Fruit fly (Drosophila melanogaster): ENCODE data around the gene kmr.

The kmr gene

dm6 chr3R:13793105-13793978 lies 78.3 kb downstream of the kmr start (continued):
- TF ChIP-seq Awh (GFP tag; IDR thresholded peaks at IDR 0.05) = no peak
- no peak for TF ChIP-seq CG13296 (GFP tag; optimal IDR thresholded peaks at IDR 0.05)
- TF ChIP-seq CG10267 (tag; optimal IDR thresholded peaks at IDR 0.05) = no peak
- no peak for TF ChIP-seq lbe (GFP tag; optimal IDR thresholded peaks at IDR 0.05)
- peak; percentile 25 for TF ChIP-seq CG5180 (GFP tag; optimal IDR thresholded peaks at IDR 0.05)
- no peak for TF ChIP-seq CG2120 (GFP tag; optimal IDR thresholded peaks at IDR 0.05)
- TF ChIP-seq CG1233 (GFP tag; optimal IDR thresholded peaks at IDR 0.05) = no peak
- TF ChIP-seq CG8290 (GFP tag; optimal IDR thresholded peaks at IDR 0.05) = no peak
- TF ChIP-seq CG8290 (tag; optimal IDR thresholded peaks at IDR 0.05) = no peak
- TF ChIP-seq crol (GFP tag; IDR thresholded peaks at IDR 0.05) = peak; percentile 6; the same call in 1 of the 2 replicates
- no peak for TF ChIP-seq Xbp1 (GFP tag; optimal IDR thresholded peaks at IDR 0.05)
- peak; percentile 1 for TF ChIP-seq CG4424 (GFP tag; optimal IDR thresholded peaks at IDR 0.05)
- TF ChIP-seq Oli (tag; optimal IDR thresholded peaks at IDR 0.05) = peak; percentile 26
- no peak for TF ChIP-seq trh (GFP tag; optimal IDR thresholded peaks at IDR 0.05)
- no peak for TF ChIP-seq eve (GFP tag; optimal IDR thresholded peaks at IDR 0.05)
- TF ChIP-seq CG9817 (tag; optimal IDR thresholded peaks at IDR 0.05) = no peak
- no peak for TF ChIP-seq vfl (GFP tag; optimal IDR thresholded peaks at IDR 0.05)
- TF ChIP-seq CG10431 (GFP tag; optimal IDR thresholded peaks at IDR 0.05) = no peak
- no peak for TF ChIP-seq sqz (GFP tag; optimal IDR thresholded peaks at IDR 0.05)
- peak; percentile 57; the same call in 1 of the 2 replicates for TF ChIP-seq vvl (GFP tag; IDR thresholded peaks at IDR 0.05)
- no peak for TF ChIP-seq CG31388 (GFP tag; optimal IDR thresholded peaks at IDR 0.05)
- peak; percentile 67 for TF ChIP-seq CG2712 (tag; optimal IDR thresholded peaks at IDR 0.05)
- TF ChIP-seq CG6254 (GFP tag; optimal IDR thresholded peaks at IDR 0.05) = peak; percentile 10
- TF ChIP-seq ewg (GFP tag; optimal IDR thresholded peaks at IDR 0.05) = peak; percentile 17
- TF ChIP-seq CG11695 (GFP tag; IDR thresholded peaks at IDR 0.05) = no peak
- no peak for TF ChIP-seq pho (GFP tag; optimal IDR thresholded peaks at IDR 0.05)
- TF ChIP-seq ham (GFP tag; IDR thresholded peaks at IDR 0.05) = no peak
- TF ChIP-seq sr (GFP tag; IDR thresholded peaks at IDR 0.05) = no peak
- TF ChIP-seq CG17359 (tag; optimal IDR thresholded peaks at IDR 0.05) = peak; percentile 48
- peak; percentile 35 for TF ChIP-seq CG11504 (tag; optimal IDR thresholded peaks at IDR 0.05)
- no peak for TF ChIP-seq CG32532 (GFP tag; IDR thresholded peaks at IDR 0.05)
- TF ChIP-seq Dad (GFP tag; optimal IDR thresholded peaks at IDR 0.05) = no peak
- 0 out of 3 replicates have a peak, but pooled peaks have one; percentile 16 for TF ChIP-seq dysf (GFP tag; IDR thresholded peaks at IDR 0.05)
- TF ChIP-seq dmrt99B (tag; optimal IDR thresholded peaks at IDR 0.05) = peak; percentile 65
- TF ChIP-seq Pdp1 (GFP tag; optimal IDR thresholded peaks at IDR 0.05) = no peak
- TF ChIP-seq CG10209 (GFP tag; optimal IDR thresholded peaks at IDR 0.05) = peak; percentile 25
- TF ChIP-seq CG10543 (GFP tag; optimal IDR thresholded peaks at IDR 0.05) = no peak
- no peak for TF ChIP-seq cas (GFP tag; IDR thresholded peaks at IDR 0.05)
- TF ChIP-seq CG17186 (GFP tag; optimal IDR thresholded peaks at IDR 0.05) = no peak
- 0 out of 3 replicates have a peak, but pooled peaks have one; percentile 38 for TF ChIP-seq zfh1 (GFP tag; IDR thresholded peaks at IDR 0.05)
- no peak for TF ChIP-seq MESR4 (GFP tag; optimal IDR thresholded peaks at IDR 0.05)
- peak; percentile 41 for TF ChIP-seq gsb-n (tag; optimal IDR thresholded peaks at IDR 0.05)
- no peak for TF ChIP-seq Max (GFP tag; optimal IDR thresholded peaks at IDR 0.05)
- TF ChIP-seq CG17328 (GFP tag; IDR thresholded peaks at IDR 0.05) = peak; percentile 53; the same call in 1 of the 2 replicates
- TF ChIP-seq nmo (GFP tag; optimal IDR thresholded peaks at IDR 0.05) = peak; percentile 70
- TF ChIP-seq otp (GFP tag; IDR thresholded peaks at IDR 0.05) = no peak
- peak; percentile 69 for TF ChIP-seq Xrp1 (GFP tag; IDR thresholded peaks at IDR 0.05)
- TF ChIP-seq gem (tag; optimal IDR thresholded peaks at IDR 0.05) = peak; percentile 73
- TF ChIP-seq phol (tag; optimal IDR thresholded peaks at IDR 0.05) = peak; percentile 63
